Fruit fly (Drosophila melanogaster): ENCODE data around the gene Sec61alpha.

Sec61alpha gene

dm6 chr2L:6490783-6491249, 10.4 kb upstream of the Sec61alpha start, which contains the start of the genes Phf5a and CG31638:
Gene Phf5a, minus strand, starts transcription at chr2L:6490843.
Gene CG31638, plus strand, starts transcription at chr2L:6491061.
- peak; percentile 93 for TF ChIP-seq fd96Ca (GFP tag; IDR thresholded peaks at IDR 0.05)
- peak; percentile 94 for TF ChIP-seq CG15710 (tag; optimal IDR thresholded peaks at IDR 0.05)
- peak; percentile 84 for TF ChIP-seq Snoo (tag; optimal IDR thresholded peaks at IDR 0.05)
- TF ChIP-seq CG17806 (tag; optimal IDR thresholded peaks at IDR 0.05): peak; percentile 95
- peak; percentile 71 for TF ChIP-seq CG34367 (tag; optimal IDR thresholded peaks at IDR 0.05)
- no peak for TF ChIP-seq CG10348 (GFP tag; IDR thresholded peaks at IDR 0.05)
- no peak for TF ChIP-seq D1 (tag; optimal IDR thresholded peaks at IDR 0.05)
- TF ChIP-seq Pif1B (GFP tag; optimal IDR thresholded peaks at IDR 0.05): no peak
- TF ChIP-seq EcR (GFP tag; optimal IDR thresholded peaks at IDR 0.05): peak; percentile 16
- TF ChIP-seq CG14655 (GFP tag; optimal IDR thresholded peaks at IDR 0.05): no peak
- peak; percentile 96 for TF ChIP-seq CG32121 (GFP tag; IDR thresholded peaks at IDR 0.05)
- peak; percentile 94 for TF ChIP-seq rn (GFP tag; IDR thresholded peaks at IDR 0.05)
- TF ChIP-seq CG8301 (tag; optimal IDR thresholded peaks at IDR 0.05): peak; percentile 85
- peak; percentile 73 for TF ChIP-seq gl (tag; optimal IDR thresholded peaks at IDR 0.05)
- peak; percentile 93 for TF ChIP-seq CG9948 (tag; optimal IDR thresholded peaks at IDR 0.05)
- peak; percentile 94 for TF ChIP-seq CG4496 (GFP tag; IDR thresholded peaks at IDR 0.05)
- TF ChIP-seq CG8159 (tag; optimal IDR thresholded peaks at IDR 0.05): peak; percentile 92
- no peak for TF ChIP-seq CG13204 (GFP tag; optimal IDR thresholded peaks at IDR 0.05)
- peak; percentile 95 for TF ChIP-seq Ets98B (GFP tag; IDR thresholded peaks at IDR 0.05)
- no peak for TF ChIP-seq CG12605 (GFP tag; IDR thresholded peaks at IDR 0.05)

dm6 chr2L:6488676-6489140, 8.3 kb upstream of the Sec61alpha start, which contains the start of the genes KFase and epsilonCOP:
Gene KFase, minus strand, starts transcription at chr2L:6488756.
Gene epsilonCOP, plus strand, starts transcription at chr2L:6489090.
- no peak for TF ChIP-seq rn (GFP tag; IDR thresholded peaks at IDR 0.05)
- peak; percentile 52 for TF ChIP-seq Ets98B (GFP tag; IDR thresholded peaks at IDR 0.05)
- no peak for TF ChIP-seq CG17806 (tag; optimal IDR thresholded peaks at IDR 0.05)

- TF ChIP-seq fd96Ca (GFP tag; IDR thresholded peaks at IDR 0.05) (0 out of 3 replicates have a peak, but pooled peaks have one; percentile 17), CG4496 (GFP tag; IDR thresholded peaks at IDR 0.05) (0 out of 3 replicates have a peak, but pooled peaks have one; percentile 9), Ets98B (GFP tag; IDR thresholded peaks at IDR 0.05) (peak; percentile 35), CG32121 (GFP tag; IDR thresholded peaks at IDR 0.05) (0 out of 2 replicates have a peak, but pooled peaks have one; percentile 29), CG12605 (GFP tag; IDR thresholded peaks at IDR 0.05) (no peak), CG14655 (GFP tag; optimal IDR thresholded peaks at IDR 0.05) (no peak)
Measured at dm6 chr2L:6481310-6481738, 949 bp upstream of the Sec61alpha start.

dm6 chr2L:6479226-6479906, 1.0 kb downstream of the Sec61alpha start:
- TF ChIP-seq EcR (GFP tag; optimal IDR thresholded peaks at IDR 0.05) (peak; percentile 5), CG8301 (tag; optimal IDR thresholded peaks at IDR 0.05) (peak; percentile 14), D1 (tag; optimal IDR thresholded peaks at IDR 0.05) (no peak), CG14655 (GFP tag; optimal IDR thresholded peaks at IDR 0.05) (peak; percentile 25), CG12605 (GFP tag; IDR thresholded peaks at IDR 0.05) (peak; percentile 55)

dm6 chr2L:6476753-6477152, 3.6 kb downstream of the Sec61alpha start, which contains the start of gene CG9536:
Gene CG9536, minus strand, starts transcription at chr2L:6476975.
- TF ChIP-seq CG9948 (tag; optimal IDR thresholded peaks at IDR 0.05) (no peak), CG17806 (tag; optimal IDR thresholded peaks at IDR 0.05) (no peak), CG34367 (tag; optimal IDR thresholded peaks at IDR 0.05) (no peak), Pif1A (GFP tag; optimal IDR thresholded peaks at IDR 0.05) (no peak), CG32121 (GFP tag; IDR thresholded peaks at IDR 0.05) (no peak), D1 (tag; optimal IDR thresholded peaks at IDR 0.05) (no peak), CG8159 (tag; optimal IDR thresholded peaks at IDR 0.05) (no peak), gl (tag; optimal IDR thresholded peaks at IDR 0.05) (no peak), rn (GFP tag; IDR thresholded peaks at IDR 0.05) (no peak), Pif1B (GFP tag; optimal IDR thresholded peaks at IDR 0.05) (no peak), EcR (GFP tag; optimal IDR thresholded peaks at IDR 0.05) (no peak), fd96Ca (GFP tag; IDR thresholded peaks at IDR 0.05) (no peak), CG13204 (GFP tag; optimal IDR thresholded peaks at IDR 0.05) (no peak), CG4496 (GFP tag; IDR thresholded peaks at IDR 0.05) (no peak), CG14655 (GFP tag; optimal IDR thresholded peaks at IDR 0.05) (no peak)

- TF ChIP-seq CG8301 (tag; optimal IDR thresholded peaks at IDR 0.05) (no peak), fd96Ca (GFP tag; IDR thresholded peaks at IDR 0.05) (0 out of 3 replicates have a peak, but pooled peaks have one; percentile 10), CG17806 (tag; optimal IDR thresholded peaks at IDR 0.05) (no peak), CG10348 (GFP tag; IDR thresholded peaks at IDR 0.05) (no peak), Ets98B (GFP tag; IDR thresholded peaks at IDR 0.05) (no peak)
Measured at dm6 chr2L:6474878-6475582, 5.3 kb downstream of the Sec61alpha start.

Data from whole organism, pupa.